Fruit fly (Drosophila melanogaster) whole organism, embryonic: ENCODE measurements around the gene CAH3.

Experiments
- Bgb ChIP-seq: fragments of 200-800 bp; sonication (Bioruptor generic); IDR thresholded peaks from 2 replicates; pipeline ENCODE4 v1.3.6; 2022; ENCODE audit warnings: missing biosample characterization, missing genetic modification characterization; ENCODE audit not compliant: partially characterized antibody
- CG10267 ChIP-seq: fragments of 200-800 bp; sonication (Bioruptor generic); optimal IDR thresholded peaks from 2 replicates; lab custom pipeline; 2018; ENCODE audit warnings: missing biosample characterization, mild to moderate bottlenecking, missing genetic modification characterization, moderate library complexity
- CG13287 ChIP-seq: fragments of 200-800 bp; sonication (Bioruptor generic); IDR thresholded peaks from 2 replicates; pipeline ENCODE4 v1.3.6; 2022; ENCODE audit warnings: missing biosample characterization, missing genetic modification characterization; ENCODE audit not compliant: partially characterized antibody
- CG14667 ChIP-seq: fragments of 200-800 bp; sonication (Bioruptor generic); IDR thresholded peaks from 2 replicates; pipeline ENCODE4 v1.3.6; 2022; ENCODE audit warnings: missing biosample characterization, missing genetic modification characterization
- CG17568 ChIP-seq: fragments of 200-800 bp; sonication (Bioruptor generic); optimal IDR thresholded peaks from 2 replicates; lab custom pipeline; 2018; ENCODE audit warnings: missing biosample characterization, mild to moderate bottlenecking, missing genetic modification characterization, moderate library complexity
- CG18764 ChIP-seq: fragments of 200-800 bp; sonication (Bioruptor generic); optimal IDR thresholded peaks from 3 replicates; lab custom pipeline; 2016; ENCODE audit warnings: missing biosample characterization, missing genetic modification characterization
- CG2116 ChIP-seq: fragments of 200-800 bp; sonication (Bioruptor generic); optimal IDR thresholded peaks from 3 replicates; lab custom pipeline; 2018; ENCODE audit warnings: missing biosample characterization, mild to moderate bottlenecking, missing genetic modification characterization
- CG2875 ChIP-seq: fragments of 200-800 bp; sonication (Bioruptor generic); optimal IDR thresholded peaks from 2 replicates; lab custom pipeline; 2017; ENCODE audit warnings: missing biosample characterization, mild to moderate bottlenecking, missing genetic modification characterization, missing genetic modification reagents
- CG30403 ChIP-seq: fragments of 200-800 bp; sonication (Bioruptor generic); optimal IDR thresholded peaks from 3 replicates; lab custom pipeline; 2016; ENCODE audit warnings: missing biosample characterization, missing genetic modification characterization
- CG31365 ChIP-seq: fragments of 200-800 bp; sonication (Bioruptor generic); optimal IDR thresholded peaks from 2 replicates; lab custom pipeline; 2018; ENCODE audit warnings: missing biosample characterization, mild to moderate bottlenecking, missing genetic modification characterization
- CG32772 ChIP-seq: fragments of 200-800 bp; sonication (Bioruptor generic); IDR thresholded peaks from 2 replicates; pipeline ENCODE4 v1.3.6; 2022; ENCODE audit warnings: missing biosample characterization, missing genetic modification characterization
- CG4360 ChIP-seq: fragments of 200-800 bp; sonication (Bioruptor generic); IDR thresholded peaks from 2 replicates; pipeline ENCODE4 v1.3.6; 2022; ENCODE audit warnings: missing biosample characterization, missing genetic modification characterization
- CG4617 ChIP-seq: fragments of 200-800 bp; sonication (Bioruptor generic); optimal IDR thresholded peaks from 3 replicates; lab custom pipeline; 2016; ENCODE audit warnings: missing biosample characterization, missing genetic modification characterization, borderline replicate concordance
- CG6765 ChIP-seq: fragments of 200-800 bp; sonication (Bioruptor generic); optimal IDR thresholded peaks from 3 replicates; lab custom pipeline; 2017; ENCODE audit warnings: missing biosample characterization, mild to moderate bottlenecking, missing genetic modification characterization
- CG9609 ChIP-seq: fragments of 200-800 bp; sonication (Bioruptor generic); optimal IDR thresholded peaks from 3 replicates; lab custom pipeline; 2016; ENCODE audit warnings: missing biosample characterization, missing genetic modification characterization
- Chrac-16 ChIP-seq: fragments of 200-800 bp; sonication (Bioruptor generic); optimal IDR thresholded peaks from 3 replicates; lab custom pipeline; 2016; ENCODE audit warnings: missing biosample characterization, missing genetic modification characterization
- Dad ChIP-seq: fragments of 200-800 bp; sonication (Bioruptor generic); optimal IDR thresholded peaks from 3 replicates; lab custom pipeline; 2016; ENCODE audit warnings: missing biosample characterization, missing genetic modification characterization
- Deaf1 ChIP-seq: fragments of 200-800 bp; optimal IDR thresholded peaks from 3 replicates; lab custom pipeline; 2019; ENCODE audit warnings: missing biosample characterization, mild to moderate bottlenecking, missing genetic modification characterization, moderate library complexity
- Dfd ChIP-seq, 2 experiments: fragments of >200 bp; optimal IDR thresholded peaks; 2 replicates each; lab custom pipeline; 2017; ENCODE audit warnings: missing biosample characterization in 2 of 2, missing genetic modification characterization in 2 of 2
- Dll ChIP-seq: fragments of 200-800 bp; sonication (Bioruptor generic); IDR thresholded peaks from 4 replicates; pipeline ENCODE4 v1.3.6; 2022; ENCODE audit warnings: missing biosample characterization, missing genetic modification characterization; ENCODE audit not compliant: partially characterized antibody
- E2f2 ChIP-seq: fragments of 200-800 bp; sonication (Bioruptor generic); IDR thresholded peaks from 2 replicates; pipeline ENCODE4 v1.3.6; 2022; ENCODE audit warnings: missing biosample characterization, missing genetic modification characterization
- ERR ChIP-seq: fragments of 200-800 bp; sonication (Bioruptor generic); optimal IDR thresholded peaks from 2 replicates; lab custom pipeline; 2016; ENCODE audit warnings: missing biosample characterization, missing genetic modification characterization
- Elba2 ChIP-seq: fragments of 200-800 bp; sonication (Bioruptor generic); optimal IDR thresholded peaks from 3 replicates; lab custom pipeline; 2016; ENCODE audit warnings: missing biosample characterization, missing genetic modification characterization
- HmgD ChIP-seq: fragments of 200-800 bp; sonication (Bioruptor generic); optimal IDR thresholded peaks from 3 replicates; lab custom pipeline; 2016; ENCODE audit warnings: missing biosample characterization, missing genetic modification characterization
- MTF-1 ChIP-seq: fragments of 200-800 bp; sonication (Bioruptor generic); optimal IDR thresholded peaks from 2 replicates; lab custom pipeline; 2018; ENCODE audit warnings: missing biosample characterization, mild to moderate bottlenecking, missing genetic modification characterization, borderline replicate concordance
- NFAT ChIP-seq: fragments of 200-800 bp; sonication (Bioruptor generic); IDR thresholded peaks from 2 replicates; pipeline ENCODE4 v1.3.6; 2022; ENCODE audit warnings: missing biosample characterization, missing genetic modification characterization
- Poxn ChIP-seq: fragments of 200-800 bp; sonication (Bioruptor generic); IDR thresholded peaks from 2 replicates; pipeline ENCODE4 v1.3.6; 2022; ENCODE audit warnings: missing biosample characterization, missing genetic modification characterization
- Six4 ChIP-seq: fragments of 200-800 bp; sonication (Bioruptor generic); optimal IDR thresholded peaks from 2 replicates; lab custom pipeline; 2016; ENCODE audit warnings: missing biosample characterization, missing genetic modification characterization
- Sry-δ ChIP-seq: fragments of 200-800 bp; sonication (Bioruptor generic); optimal IDR thresholded peaks from 2 replicates; lab custom pipeline; 2016; ENCODE audit warnings: missing biosample characterization, missing genetic modification characterization
- Ssrp ChIP-seq: fragments of 200-800 bp; sonication (Bioruptor generic); optimal IDR thresholded peaks from 2 replicates; lab custom pipeline; 2018; ENCODE audit warnings: missing biosample characterization, mild to moderate bottlenecking, missing genetic modification characterization, moderate library complexity
- Usf ChIP-seq: fragments of 200-800 bp; sonication (Bioruptor generic); optimal IDR thresholded peaks from 2 replicates; lab custom pipeline; 2017; ENCODE audit warnings: missing genotype, missing biosample characterization, missing genetic modification characterization
- Xrp1 ChIP-seq: fragments of 200-800 bp; sonication (Bioruptor generic); IDR thresholded peaks from 2 replicates; pipeline ENCODE4 v1.3.6; 2022; ENCODE audit warnings: missing biosample characterization, missing genetic modification characterization
- crol ChIP-seq: fragments of 200-800 bp; sonication (Bioruptor generic); IDR thresholded peaks from 2 replicates; pipeline ENCODE4 v1.3.6; 2022; ENCODE audit warnings: missing biosample characterization, missing genetic modification characterization
- da ChIP-seq: fragments of 200-800 bp; sonication (Bioruptor generic); optimal IDR thresholded peaks from 2 replicates; lab custom pipeline; 2016; ENCODE audit warnings: missing biosample characterization, missing genetic modification characterization
- en ChIP-seq: fragments of 200-800 bp; sonication (Bioruptor generic); optimal IDR thresholded peaks from 2 replicates; lab custom pipeline; 2016; ENCODE audit warnings: missing biosample characterization, missing genetic modification characterization
- ftz-f1 ChIP-seq: fragments of 200-800 bp; sonication (Bioruptor generic); optimal IDR thresholded peaks from 2 replicates; lab custom pipeline; 2016; ENCODE audit warnings: missing biosample characterization, missing genetic modification characterization
- inv ChIP-seq: fragments of 200-800 bp; sonication (Bioruptor generic); IDR thresholded peaks from 2 replicates; pipeline ENCODE4 v1.3.6; 2022; ENCODE audit warnings: missing biosample characterization, missing genetic modification characterization; ENCODE audit not compliant: partially characterized antibody
- jigr1 ChIP-seq: fragments of 200-800 bp; sonication (Bioruptor generic); IDR thresholded peaks from 3 replicates; pipeline ENCODE4 v1.3.6; 2022; ENCODE audit warnings: missing biosample characterization, missing genetic modification characterization
- lov ChIP-seq, 2 experiments: fragments of 200-800 bp in 1 of 2; fragments of >200 bp in 1 of 2; sonication (Bioruptor generic) in 1 of 2; IDR thresholded peaks in 1 of 2; optimal IDR thresholded peaks in 1 of 2; 2 replicates in 1 of 2; 3 replicates in 1 of 2; pipeline versions ENCODE4 v1.3.6 to Lab custom; 2017 to 2022; ENCODE audit warnings: missing biosample characterization in 1 of 2, missing genetic modification characterization in 1 of 2
- nerfin-2 ChIP-seq: fragments of 200-800 bp; sonication (Bioruptor generic); IDR thresholded peaks from 2 replicates; pipeline ENCODE4 v1.3.6; 2022; ENCODE audit warnings: missing biosample characterization, missing genetic modification characterization; ENCODE audit not compliant: partially characterized antibody
- peb ChIP-seq: fragments of 200-800 bp; sonication (Bioruptor generic); IDR thresholded peaks from 2 replicates; pipeline ENCODE4 v1.3.6; 2022; ENCODE audit warnings: missing biosample characterization, missing genetic modification characterization
- pita ChIP-seq: fragments of 200-800 bp; sonication (Bioruptor generic); optimal IDR thresholded peaks from 2 replicates; lab custom pipeline; 2017; ENCODE audit warnings: missing biosample characterization, mild to moderate bottlenecking, missing genetic modification characterization
- repo ChIP-seq: fragments of 200-800 bp; sonication (Bioruptor generic); optimal IDR thresholded peaks from 2 replicates; lab custom pipeline; 2016; ENCODE audit warnings: missing biosample characterization, missing genetic modification characterization
- schlank ChIP-seq: fragments of 200-800 bp; sonication (Bioruptor generic); optimal IDR thresholded peaks from 2 replicates; lab custom pipeline; 2018; ENCODE audit warnings: missing biosample characterization, mild to moderate bottlenecking, missing genetic modification characterization
- sisA ChIP-seq: fragments of 200-800 bp; sonication (Bioruptor generic); IDR thresholded peaks from 2 replicates; pipeline ENCODE4 v1.3.6; 2022; ENCODE audit warnings: missing biosample characterization, missing genetic modification characterization
- ssp ChIP-seq: fragments of 200-800 bp; sonication (Bioruptor generic); IDR thresholded peaks from 2 replicates; pipeline ENCODE4 v1.3.6; 2022; ENCODE audit warnings: missing biosample characterization, missing genetic modification characterization
- usp ChIP-seq: fragments of >200 bp; optimal IDR thresholded peaks from 2 replicates; lab custom pipeline; 2017; ENCODE audit warnings: missing biosample characterization, missing genetic modification characterization
- zen2 ChIP-seq: fragments of 200-800 bp; sonication (Bioruptor generic); IDR thresholded peaks from 3 replicates; pipeline ENCODE4 v1.3.6; 2022; ENCODE audit warnings: missing biosample characterization, missing genetic modification characterization; ENCODE audit not compliant: partially characterized antibody

Gene CAH3

dm6 chrX:8656550-8657431 is 24.3 kb upstream of the CAH3 start (continued):
- TF ChIP-seq CG32772 (peak; percentile 60), HmgD (GFP tag; lab: Kevin White, UChicago) (peak; percentile 3), CG14667 (GFP tag; lab: Robert Waterston, UW) (peak; percentile 66), Deaf1 (peak; percentile 4), MTF-1 (GFP tag; lab: Kevin White, UChicago) (no peak), Sry-δ (peak; percentile 24), CG10267 (tag; lab: Kevin White, UChicago) (peak; percentile 79), CG17568 (GFP tag; lab: Kevin White, UChicago) (peak; percentile 23), Dll (GFP tag; lab: Robert Waterston, UW) (no peak), Bgb (no peak), schlank (no peak), peb (GFP tag; lab: Robert Waterston, UW) (peak; percentile 13; the same call in 1 of the 2 replicates), nerfin-2 (GFP tag; lab: Robert Waterston, UW) (no peak), ftz-f1 (GFP tag; lab: Kevin White, UChicago) (no peak), CG4360 (GFP tag; lab: Robert Waterston, UW) (no peak), zen2 (GFP tag; lab: Robert Waterston, UW) (no peak), Chrac-16 (GFP tag; lab: Kevin White, UChicago) (peak; percentile 77), CG6765 (GFP tag; lab: Kevin White, UChicago) (no peak), pita (GFP tag; lab: Kevin White, UChicago) (no peak), Poxn (GFP tag; lab: Robert Waterston, UW) (no peak), CG2116 (GFP tag; lab: Kevin White, UChicago) (peak; percentile 27), da (GFP tag; lab: Kevin White, UChicago) (peak; percentile 5), NFAT (no peak), ERR (peak; percentile 23), CG30403 (peak; percentile 65), CG9609 (GFP tag; lab: Kevin White, UChicago) (peak; percentile 76), E2f2 (GFP tag; lab: Robert Waterston, UW) (peak; percentile 42; the same call in 1 of the 2 replicates), Xrp1 (peak; percentile 86), usp (GFP tag; lab: Kevin White, UChicago) (no peak), CG31365 (tag; lab: Kevin White, UChicago) (no peak), en (peak; percentile 58), CG18764 (GFP tag; lab: Kevin White, UChicago) (peak; percentile 47), lov (optimal IDR thresholded peaks at IDR 0.05; lab: Kevin White, UChicago) (no peak), lov (GFP tag; IDR thresholded peaks at IDR 0.05; lab: Robert Waterston, UW) (0 out of 3 replicates have a peak, but pooled peaks have one; percentile 64), jigr1 (GFP tag; lab: Robert Waterston, UW) (0 out of 3 replicates have a peak, but pooled peaks have one; percentile 22), sisA (GFP tag; lab: Robert Waterston, UW) (peak; percentile 63), Dfd (GFP tag; optimal IDR thresholded peaks at IDR 0.05; lab: Kevin White, UChicago) (no peak), Six4 (GFP tag; lab: Kevin White, UChicago) (peak; percentile 53), Dad (peak; percentile 55), CG13287 (GFP tag; lab: Robert Waterston, UW) (no peak), CG2875 (peak; percentile 58), ssp (peak; percentile 44), Elba2 (GFP tag; lab: Kevin White, UChicago) (no peak), crol (GFP tag; lab: Robert Waterston, UW) (peak; percentile 84), Ssrp (tag; lab: Kevin White, UChicago) (peak; percentile 78), Usf (GFP tag; lab: Kevin White, UChicago) (peak; percentile 61), CG4617 (GFP tag; lab: Kevin White, UChicago) (peak; percentile 41), inv (no peak), repo (GFP tag; lab: Kevin White, UChicago) (peak; percentile 57)
